Fruit fly (Drosophila melanogaster): ENCODE results near the gene JIL-1.
A peak's percentile ranks its signal among the peaks of the same experiment; 100 is the strongest.

JIL-1 gene

DNA sequence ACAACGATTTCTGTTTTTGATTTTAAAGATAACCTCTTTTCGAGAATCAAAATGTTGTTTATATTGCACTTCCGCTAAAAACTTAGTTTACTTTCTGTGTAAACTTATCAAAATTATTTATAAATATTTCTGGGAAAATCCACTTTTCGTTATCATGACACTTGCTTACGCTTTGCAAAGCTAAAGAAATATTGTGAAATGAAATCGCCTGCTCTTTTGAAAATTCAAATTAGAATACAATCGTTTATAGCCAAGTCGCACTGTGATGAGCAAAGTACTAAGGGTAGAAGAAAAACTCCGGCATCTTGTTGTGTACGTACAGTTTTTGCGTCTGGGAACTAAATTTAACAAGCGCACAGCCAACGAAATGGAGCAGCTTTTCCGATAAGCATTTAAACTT lies 31.4 kb upstream of the JIL-1 start:
- TF ChIP-seq dsf (GFP tag; optimal IDR thresholded peaks at IDR 0.05; ENCODE audit: borderline replicate concordance) (no peak), HLH106 (tag; optimal IDR thresholded peaks at IDR 0.05) (no peak), Mio (GFP tag; optimal IDR thresholded peaks at IDR 0.05) (no peak), brk (GFP tag; optimal IDR thresholded peaks at IDR 0.05) (no peak), Vsx2 (GFP tag; optimal IDR thresholded peaks at IDR 0.05; ENCODE audit: partially characterized antibody) (no peak), GATAd (GFP tag; optimal IDR thresholded peaks at IDR 0.05) (no peak), Abd-B (GFP tag; optimal IDR thresholded peaks at IDR 0.05) (no peak), sage (GFP tag; optimal IDR thresholded peaks at IDR 0.05) (no peak), OdsH (GFP tag; optimal IDR thresholded peaks at IDR 0.05) (no peak), Dfd (GFP tag; optimal IDR thresholded peaks at IDR 0.05) (no peak), Hr83 (GFP tag; optimal IDR thresholded peaks at IDR 0.05; ENCODE audit: poor library complexity, severe bottlenecking) (no peak), Myc (optimal IDR thresholded peaks at IDR 0.05) (no peak), br (GFP tag; optimal IDR thresholded peaks at IDR 0.05) (no peak), sv (GFP tag; optimal IDR thresholded peaks at IDR 0.05) (no peak), tai (GFP tag; optimal IDR thresholded peaks at IDR 0.05) (no peak)

DNA sequence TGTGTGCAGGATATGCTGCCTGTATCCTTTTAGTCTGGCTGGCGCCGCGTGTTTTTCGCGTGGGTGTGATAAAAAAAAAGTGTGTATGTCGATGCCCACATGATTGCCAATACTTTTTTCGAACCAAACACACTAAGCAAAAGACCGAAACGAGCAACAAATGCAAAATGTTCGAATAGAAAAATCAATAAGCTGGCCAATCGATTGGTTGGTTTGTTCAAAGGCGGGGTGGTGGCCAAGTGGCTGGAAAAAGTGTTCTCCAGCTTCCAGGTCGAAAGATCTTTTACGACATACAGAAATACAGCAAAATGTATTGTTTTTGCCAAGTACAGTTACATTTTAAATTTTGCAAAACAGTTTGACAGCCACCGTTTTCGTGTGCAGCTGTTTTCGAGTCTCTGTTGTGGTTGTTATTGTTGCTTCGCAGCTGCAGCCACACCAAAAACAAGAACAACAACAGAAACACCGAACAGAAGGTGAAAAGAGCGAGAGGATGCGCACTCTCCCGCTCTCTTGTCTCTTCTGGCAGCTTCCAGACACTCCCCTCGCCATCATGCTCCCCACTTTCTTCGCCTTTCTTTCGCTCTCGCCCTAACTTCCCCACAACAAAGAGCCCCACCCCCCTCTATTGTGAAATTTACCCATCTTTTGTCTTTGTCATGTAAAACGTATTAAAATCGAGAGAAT lies 30.7 kb upstream of the JIL-1 start:
- no peak for TF ChIP-seq Rel (GFP tag; optimal IDR thresholded peaks at IDR 0.05)
- TF ChIP-seq Rel (tag; optimal IDR thresholded peaks at IDR 0.05): peak; percentile 3
- no peak for TF ChIP-seq Vsx2 (GFP tag; optimal IDR thresholded peaks at IDR 0.05; ENCODE audit: partially characterized antibody)
- TF ChIP-seq Dfd (GFP tag; optimal IDR thresholded peaks at IDR 0.05): no peak
- TF ChIP-seq sv (GFP tag; optimal IDR thresholded peaks at IDR 0.05): no peak
- TF ChIP-seq dsf (GFP tag; optimal IDR thresholded peaks at IDR 0.05; ENCODE audit: borderline replicate concordance): no peak
- TF ChIP-seq dl (GFP tag; optimal IDR thresholded peaks at IDR 0.05; ENCODE audit: insufficient read depth in 1 of 2, partially characterized antibody in 2 of 2): peak in 1 of 2 experiments; percentile 48
- TF ChIP-seq lola (GFP tag; optimal IDR thresholded peaks at IDR 0.05): no peak
- no peak for TF ChIP-seq Jra (GFP tag; optimal IDR thresholded peaks at IDR 0.05)
- TF ChIP-seq usp (GFP tag; optimal IDR thresholded peaks at IDR 0.05): no peak
- TF ChIP-seq GATAd (GFP tag; optimal IDR thresholded peaks at IDR 0.05): no peak
- no peak for TF ChIP-seq br (GFP tag; optimal IDR thresholded peaks at IDR 0.05)
- peak; percentile 42 for TF ChIP-seq Dif (GFP tag; optimal IDR thresholded peaks at IDR 0.05; ENCODE audit: partially characterized antibody)
- no peak for TF ChIP-seq Hnf4 (GFP tag; optimal IDR thresholded peaks at IDR 0.05)
- no peak for TF ChIP-seq fru (GFP tag; optimal IDR thresholded peaks at IDR 0.05)
- TF ChIP-seq psq (GFP tag; optimal IDR thresholded peaks at IDR 0.05): peak; percentile 45
- no peak for TF ChIP-seq foxo (GFP tag; optimal IDR thresholded peaks at IDR 0.05)
- no peak for TF ChIP-seq Mio (GFP tag; optimal IDR thresholded peaks at IDR 0.05)
- no peak for TF ChIP-seq CG9705 (GFP tag; optimal IDR thresholded peaks at IDR 0.05)
- no peak for TF ChIP-seq jim (GFP tag; optimal IDR thresholded peaks at IDR 0.05)
- no peak for TF ChIP-seq Sp1 (GFP tag; optimal IDR thresholded peaks at IDR 0.05)
- TF ChIP-seq tai (GFP tag; optimal IDR thresholded peaks at IDR 0.05): no peak
- TF ChIP-seq dmrt93B (GFP tag; optimal IDR thresholded peaks at IDR 0.05): no peak
- peak; percentile 43 for TF ChIP-seq Myc (optimal IDR thresholded peaks at IDR 0.05)
- TF ChIP-seq sage (GFP tag; optimal IDR thresholded peaks at IDR 0.05): no peak
- no peak for TF ChIP-seq HLH106 (tag; optimal IDR thresholded peaks at IDR 0.05)
- TF ChIP-seq Hr78 (GFP tag; optimal IDR thresholded peaks at IDR 0.05): no peak
- no peak for TF ChIP-seq CrebA (GFP tag; optimal IDR thresholded peaks at IDR 0.05; ENCODE audit: borderline replicate concordance)

DNA sequence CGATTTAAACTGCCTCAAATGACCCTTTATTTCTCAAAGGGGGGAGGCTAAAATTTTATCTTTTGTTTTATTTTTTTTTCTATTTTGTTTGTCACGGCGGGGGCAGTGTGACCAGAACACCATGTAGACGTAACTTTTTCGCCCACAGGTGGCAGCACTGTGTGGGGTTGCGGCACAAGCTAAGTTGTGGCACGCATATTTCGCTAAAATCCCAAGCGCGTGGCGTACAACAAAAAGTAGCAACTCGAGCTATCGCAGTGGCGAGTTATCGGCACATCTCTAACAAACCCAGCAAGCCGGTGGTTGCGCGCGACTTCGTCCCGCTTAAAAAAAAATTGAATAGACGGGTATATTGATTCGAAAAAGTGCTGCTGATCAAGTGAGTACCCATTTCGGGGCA lies 30.1 kb upstream of the JIL-1 start, which contains the start of the genes Ufd1 and NaPi-III:
Gene Ufd1 (minus strand): TSS at position 129 of the 400 bp plus-strand sequence.
Gene NaPi-III (plus strand): TSS at position 261 of the 400 bp plus-strand sequence.
- TF ChIP-seq psq (GFP tag; optimal IDR thresholded peaks at IDR 0.05): no peak
- TF ChIP-seq CG9705 (GFP tag; optimal IDR thresholded peaks at IDR 0.05): no peak
- TF ChIP-seq Hr78 (GFP tag; optimal IDR thresholded peaks at IDR 0.05): no peak
- no peak for TF ChIP-seq Hnf4 (GFP tag; optimal IDR thresholded peaks at IDR 0.05)
- no peak for TF ChIP-seq Vsx2 (GFP tag; optimal IDR thresholded peaks at IDR 0.05; ENCODE audit: partially characterized antibody)
- no peak for TF ChIP-seq OdsH (GFP tag; optimal IDR thresholded peaks at IDR 0.05)
- no peak for TF ChIP-seq dmrt93B (GFP tag; optimal IDR thresholded peaks at IDR 0.05)
- no peak for TF ChIP-seq usp (GFP tag; optimal IDR thresholded peaks at IDR 0.05)
- no peak for TF ChIP-seq CG32264 (GFP tag; optimal IDR thresholded peaks at IDR 0.05)
- TF ChIP-seq fru (GFP tag; optimal IDR thresholded peaks at IDR 0.05): no peak
- peak; percentile 51 for TF ChIP-seq Jra (GFP tag; optimal IDR thresholded peaks at IDR 0.05)
- TF ChIP-seq br (GFP tag; optimal IDR thresholded peaks at IDR 0.05): no peak
- no peak for TF ChIP-seq N (GFP tag; optimal IDR thresholded peaks at IDR 0.05)
- TF ChIP-seq dsf (GFP tag; optimal IDR thresholded peaks at IDR 0.05; ENCODE audit: borderline replicate concordance): no peak
- no peak for TF ChIP-seq lola (GFP tag; optimal IDR thresholded peaks at IDR 0.05)
- TF ChIP-seq h (GFP tag; optimal IDR thresholded peaks at IDR 0.05): peak; percentile 43
- no peak for TF ChIP-seq tai (GFP tag; optimal IDR thresholded peaks at IDR 0.05)
- TF ChIP-seq Myc (optimal IDR thresholded peaks at IDR 0.05): peak; percentile 74
- no peak for TF ChIP-seq woc (GFP tag; optimal IDR thresholded peaks at IDR 0.05)
- TF ChIP-seq Dif (GFP tag; optimal IDR thresholded peaks at IDR 0.05; ENCODE audit: partially characterized antibody): no peak
- no peak for TF ChIP-seq brk (GFP tag; optimal IDR thresholded peaks at IDR 0.05)
- TF ChIP-seq jim (GFP tag; optimal IDR thresholded peaks at IDR 0.05): peak; percentile 81
- TF ChIP-seq Mio (GFP tag; optimal IDR thresholded peaks at IDR 0.05): no peak
- TF ChIP-seq HLH106 (tag; optimal IDR thresholded peaks at IDR 0.05): peak; percentile 21
- no peak for TF ChIP-seq dl (GFP tag; optimal IDR thresholded peaks at IDR 0.05; ENCODE audit: insufficient read depth in 1 of 2, partially characterized antibody in 2 of 2)
- no peak for TF ChIP-seq Rel (GFP tag; optimal IDR thresholded peaks at IDR 0.05)
- TF ChIP-seq Rel (tag; optimal IDR thresholded peaks at IDR 0.05): peak; percentile 59
- no peak for TF ChIP-seq GATAd (GFP tag; optimal IDR thresholded peaks at IDR 0.05)
- peak; percentile 62 for TF ChIP-seq Hr83 (GFP tag; optimal IDR thresholded peaks at IDR 0.05; ENCODE audit: poor library complexity, severe bottlenecking)
- TF ChIP-seq CrebA (GFP tag; optimal IDR thresholded peaks at IDR 0.05; ENCODE audit: borderline replicate concordance): no peak
- TF ChIP-seq Dfd (GFP tag; optimal IDR thresholded peaks at IDR 0.05): no peak
- no peak for TF ChIP-seq pan (optimal IDR thresholded peaks at IDR 0.05)
- peak; percentile 29 for TF ChIP-seq rgr (GFP tag; optimal IDR thresholded peaks at IDR 0.05)
- no peak for TF ChIP-seq Abd-B (GFP tag; optimal IDR thresholded peaks at IDR 0.05)
- TF ChIP-seq sv (GFP tag; optimal IDR thresholded peaks at IDR 0.05): no peak
- TF ChIP-seq ey (GFP tag; optimal IDR thresholded peaks at IDR 0.05): no peak
- TF ChIP-seq Sp1 (GFP tag; optimal IDR thresholded peaks at IDR 0.05): peak; percentile 36
- TF ChIP-seq foxo (GFP tag; optimal IDR thresholded peaks at IDR 0.05): peak in 1 of 2 experiments; percentile 30
